Worm (Caenorhabditis elegans): ENCODE measurements around the gene T10B10.4.

Gene T10B10.4

DNA sequence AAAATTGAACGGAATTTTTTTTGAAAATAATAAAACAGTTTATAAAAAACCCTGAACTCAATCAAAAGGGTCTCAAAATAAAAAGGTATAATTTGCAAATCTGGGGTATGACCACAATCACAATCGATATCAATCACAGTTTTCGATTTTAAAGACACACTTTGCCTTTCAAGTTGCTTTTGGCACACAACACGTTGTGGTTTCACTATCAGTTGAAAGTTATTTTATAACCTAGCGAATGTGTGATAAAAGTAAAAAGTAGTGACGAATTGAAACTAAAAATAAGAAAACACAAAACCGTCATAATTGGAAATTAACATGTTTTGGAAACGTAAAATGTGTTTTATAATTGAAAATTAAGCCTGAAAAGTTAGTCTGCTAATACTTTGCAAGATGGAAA, 22.2 kb upstream of the T10B10.4 start:
- TF ChIP-seq efl-1 (optimal IDR thresholded peaks at IDR 0.05), result no peak
- TF ChIP-seq efl-1 (GFP tag; optimal IDR thresholded peaks at IDR 0.05 in 1 of 2), result no peak
- peak; percentile 46 for TF ChIP-seq elt-2 (tag; optimal IDR thresholded peaks at IDR 0.05)

DNA sequence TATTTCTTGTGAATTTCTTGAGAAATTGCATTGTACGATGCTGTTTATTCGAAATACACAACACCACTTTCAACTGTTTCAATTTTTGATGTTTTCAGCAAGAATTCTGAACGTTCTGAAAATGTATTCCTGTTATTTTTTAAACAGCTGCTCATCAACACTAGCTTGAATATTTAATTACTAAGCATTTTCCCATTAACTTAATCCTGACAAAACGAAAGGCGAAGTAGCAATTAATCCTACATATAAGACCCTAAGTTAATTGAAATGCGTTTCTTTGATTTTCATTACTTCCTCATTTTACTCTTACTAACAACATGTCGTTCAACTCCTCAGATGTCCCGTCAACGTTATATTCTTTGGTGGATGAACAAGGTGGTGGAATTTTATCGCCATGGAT, 21.5 kb upstream of the T10B10.4 start, which contains the start of gene ocr-3:
TSS of gene ocr-3 (plus strand) at position 301 of the 400 bp plus-strand sequence.
- peak; percentile 26 for TF ChIP-seq nhr-85 (tag)
- no peak for TF ChIP-seq aly-2 (tag; optimal IDR thresholded peaks at IDR 0.05)

DNA sequence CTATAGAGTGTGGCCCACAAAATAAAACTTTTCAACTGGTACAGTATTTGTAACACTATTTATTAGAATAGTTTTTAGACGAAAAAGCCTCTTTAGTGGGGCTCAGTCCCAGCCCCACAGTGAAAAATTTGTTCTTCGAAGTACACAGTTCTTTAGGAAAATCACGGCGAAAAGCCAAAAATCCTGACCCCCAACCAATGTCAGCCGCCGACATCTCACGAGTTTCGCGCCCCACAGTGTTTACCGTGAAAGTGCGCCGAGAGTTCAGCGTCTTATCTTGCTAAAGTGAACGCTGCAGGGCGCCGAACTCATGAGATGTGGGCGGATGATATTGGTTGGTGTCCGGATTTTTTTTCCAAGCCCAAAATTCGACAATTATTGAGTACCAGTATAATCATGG, 19.0 kb upstream of the T10B10.4 start:
- TF ChIP-seq hpl-2 (GFP tag; optimal IDR thresholded peaks at IDR 0.05) (no peak), snpc-4 (tag; optimal IDR thresholded peaks at IDR 0.05) (peak; percentile 87), elt-2 (tag; optimal IDR thresholded peaks at IDR 0.05) (peak; percentile 13)

DNA sequence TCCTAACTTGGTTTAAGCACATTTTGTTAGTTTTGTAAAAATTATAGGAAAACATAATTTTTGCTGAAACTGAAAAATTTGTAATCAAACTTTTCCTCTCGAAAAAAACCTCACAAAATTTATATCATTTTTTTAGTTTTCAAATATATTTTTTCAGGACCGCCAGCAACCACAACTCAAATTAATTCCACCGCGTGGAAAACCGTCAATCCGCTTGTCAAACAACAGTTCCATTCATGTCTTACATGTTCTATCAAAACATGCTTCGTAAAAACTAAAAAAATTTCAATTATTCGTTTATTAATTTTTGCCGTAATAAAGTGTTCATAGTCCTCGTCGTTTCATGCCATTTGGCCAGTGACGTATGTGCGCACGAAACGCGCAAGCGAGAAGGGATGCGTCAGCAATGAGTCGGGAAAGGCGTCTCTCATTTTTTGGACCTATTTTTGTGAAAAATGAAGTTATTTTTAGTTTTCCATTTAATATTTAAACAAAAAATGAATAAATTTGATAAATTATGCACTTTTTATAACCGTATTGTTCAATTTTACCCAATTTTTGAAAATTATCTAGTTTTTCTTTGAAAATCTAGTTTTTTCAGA, 16.5 kb upstream of the T10B10.4 start, which contains the start of gene ucr-2.2:
TSS of gene ucr-2.2 (plus strand) at position 602 of the 602 bp plus-strand sequence.
- TF ChIP-seq zag-1 (tag; optimal IDR thresholded peaks at IDR 0.05) (no peak), jun-1 (tag; optimal IDR thresholded peaks at IDR 0.05) (peak; percentile 19), nhr-71 (tag; optimal IDR thresholded peaks at IDR 0.05) (peak; percentile 91), Y116A8C.19 (tag; optimal IDR thresholded peaks at IDR 0.05; ENCODE audit: borderline replicate concordance) (no peak), nhr-76 (tag; optimal IDR thresholded peaks at IDR 0.05) (no peak), lin-14 (GFP tag; optimal IDR thresholded peaks at IDR 0.05) (peak; percentile 94), hlh-17 (GFP tag; optimal IDR thresholded peaks at IDR 0.05; ENCODE audit: borderline replicate concordance) (no peak), lsy-2 (tag; optimal IDR thresholded peaks at IDR 0.05) (peak; percentile 86 to 88), C16A3.4 (tag; optimal IDR thresholded peaks at IDR 0.05) (peak; percentile 91), ztf-4 (tag; optimal IDR thresholded peaks at IDR 0.05) (peak; percentile 64), blmp-1 (tag; optimal IDR thresholded peaks at IDR 0.05) (peak; percentile 76), alr-1 (tag; optimal IDR thresholded peaks at IDR 0.05; ENCODE audit: borderline replicate concordance) (no peak), sup-37 (GFP tag; optimal IDR thresholded peaks at IDR 0.05) (peak; percentile 77), ztf-11 (tag; optimal IDR thresholded peaks at IDR 0.05) (peak in 1 of 2 experiments; percentile 66), ama-1 (optimal IDR thresholded peaks at IDR 0.05) (peak; percentile 4), fkh-8 (tag; optimal IDR thresholded peaks at IDR 0.05) (peak; percentile 87), fos-1 (tag; optimal IDR thresholded peaks at IDR 0.05) (peak; percentile 64), hpl-2 (GFP tag; optimal IDR thresholded peaks at IDR 0.05) (no peak), snu-23 (GFP tag; optimal IDR thresholded peaks at IDR 0.05) (peak; percentile 91), aly-2 (tag; optimal IDR thresholded peaks at IDR 0.05) (no peak), nhr-19 (GFP tag; conservative IDR thresholded peaks at IDR 0.05) (peak; percentile 87), lir-3 (tag; optimal IDR thresholded peaks at IDR 0.05; ENCODE audit: poor library complexity) (no peak), mep-1 (tag; optimal IDR thresholded peaks at IDR 0.05) (peak; percentile 96), ceh-88 (GFP tag; IDR thresholded peaks at IDR 0.05) (peak; percentile 69), tbx-2 (tag; optimal IDR thresholded peaks at IDR 0.05) (peak; percentile 85), mab-9 (GFP tag; IDR thresholded peaks at IDR 0.05) (peak; percentile 54; the same call in 1 of the 2 replicates), dpl-1 (GFP tag; optimal IDR thresholded peaks at IDR 0.05) (peak; percentile 62 to 80 (median 79)), nhr-237 (tag; optimal IDR thresholded peaks at IDR 0.05) (no peak), unc-130 (tag; optimal IDR thresholded peaks at IDR 0.05) (peak; percentile 84), C34B4.2 (tag; optimal IDR thresholded peaks at IDR 0.05) (no peak), zip-4 (GFP tag; optimal IDR thresholded peaks at IDR 0.05) (peak; percentile 65), ceh-82 (tag; optimal IDR thresholded peaks at IDR 0.05) (peak; percentile 11 to 63 (median 59)), aha-1 (tag; optimal IDR thresholded peaks at IDR 0.05) (peak; percentile 52), nhr-90 (tag; optimal IDR thresholded peaks at IDR 0.05; ENCODE audit: poor library complexity) (peak; percentile 87), mdl-1 (tag; optimal IDR thresholded peaks at IDR 0.05) (peak in 1 of 2 experiments; percentile 72), nhr-85 (tag) (peak; percentile 88), unc-62 (GFP tag; optimal IDR thresholded peaks at IDR 0.05) (no peak), hlh-4 (tag; optimal IDR thresholded peaks at IDR 0.05) (no peak), lin-35 (GFP tag; optimal IDR thresholded peaks at IDR 0.05) (peak; percentile 72 to 89), lin-39 (tag; optimal IDR thresholded peaks at IDR 0.05) (peak; percentile 76), efl-1 (optimal IDR thresholded peaks at IDR 0.05) (peak; percentile 67 to 71), efl-1 (GFP tag; optimal IDR thresholded peaks at IDR 0.05 in 1 of 2) (peak; percentile 64 to 97), nhr-12 (tag; optimal IDR thresholded peaks at IDR 0.05) (no peak)
